Fruit fly (Drosophila melanogaster) Kc167 (cell line): Measurements from ENCODE around the gene AdamTS-A.

Experiments
- Myc ChIP-seq: fragments of >200 bp; optimal IDR thresholded peaks from 2 replicates; lab custom pipeline; 2017; ENCODE audit warnings: missing external identifiers
- Sin3A ChIP-seq: fragments of >200 bp; optimal IDR thresholded peaks from 2 replicates; lab custom pipeline; 2018; ENCODE audit warnings: missing external identifiers
- h ChIP-seq: fragments of >200 bp; optimal IDR thresholded peaks from 3 replicates; lab custom pipeline; 2018; ENCODE audit warnings: missing external identifiers
- insv ChIP-seq: fragments of >200 bp; optimal IDR thresholded peaks from 3 replicates; lab custom pipeline; 2018; ENCODE audit warnings: missing external identifiers
- psq ChIP-seq: fragments of >200 bp; optimal IDR thresholded peaks from 2 replicates; lab custom pipeline; 2017; ENCODE audit warnings: missing external identifiers
- ttk ChIP-seq: sonication (Bioruptor generic); optimal IDR thresholded peaks from 2 replicates; lab custom pipeline; 2017; ENCODE audit warnings: missing external identifiers

DNA sequence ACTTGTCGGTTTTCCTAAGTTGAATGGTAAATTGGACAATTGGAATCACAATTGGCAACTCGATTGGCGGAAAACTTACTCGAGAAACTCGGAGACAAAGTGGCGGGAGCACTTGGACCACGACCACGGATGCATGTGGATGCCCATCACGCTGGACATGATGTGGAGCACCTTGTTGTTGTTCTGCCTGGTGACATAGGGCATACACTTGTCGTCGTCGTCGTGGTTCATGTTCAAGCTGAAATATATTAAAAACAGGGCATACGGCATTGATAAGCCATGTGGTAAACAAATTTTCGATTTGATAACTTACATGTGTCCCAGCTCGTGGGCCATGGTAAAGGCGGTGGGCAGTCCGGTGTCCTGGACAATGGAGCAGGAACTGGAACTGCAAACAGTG, 28.2 kb downstream of the AdamTS-A start:
- TF ChIP-seq ttk (lab: Kevin White, UChicago) (no peak), Sin3A (lab: Kevin White, UChicago) (no peak), psq (lab: Kevin White, UChicago) (no peak), h (lab: Kevin White, UChicago) (no peak), Myc (lab: Kevin White, UChicago) (no peak), insv (no peak)
